Worm (Caenorhabditis elegans): ENCODE data around the gene nhr-150.

The nhr-150 gene

ce11 chrV:15492518-15492917 is 11.3 kb upstream of the nhr-150 start, which contains the start of gene str-264:
str-264 (minus strand) TSS chrV:15492618.
- no peak for TF ChIP-seq unc-62 (GFP tag; optimal IDR thresholded peaks at IDR 0.05)

ce11 chrV:15487764-15488163 is 6.5 kb upstream of the nhr-150 start, which contains the start of gene srw-21:
srw-21 (plus strand) TSS chrV:15488064.
- TF ChIP-seq unc-62 (GFP tag; optimal IDR thresholded peaks at IDR 0.05) = no peak

ce11 chrV:15484537-15484936 is 3.3 kb upstream of the nhr-150 start, which contains the start of gene C06B8.3:
C06B8.3 (minus strand) TSS chrV:15484637.
- no peak for TF ChIP-seq unc-62 (GFP tag; optimal IDR thresholded peaks at IDR 0.05)

ce11 chrV:15483563-15483962 is 2.3 kb upstream of the nhr-150 start:
- TF ChIP-seq unc-62 (GFP tag; optimal IDR thresholded peaks at IDR 0.05) = no peak

- TF ChIP-seq unc-62 (GFP tag; optimal IDR thresholded peaks at IDR 0.05) = no peak
These were observed 675 bp downstream of the nhr-150 start for ce11 chrV:15480505-15481075.

- TF ChIP-seq unc-62 (GFP tag; optimal IDR thresholded peaks at IDR 0.05) = no peak
These were observed 1.4 kb downstream of the nhr-150 start for ce11 chrV:15479825-15480224.

- TF ChIP-seq unc-62 (GFP tag; optimal IDR thresholded peaks at IDR 0.05) = no peak
These were observed 2.2 kb downstream of the nhr-150 start for ce11 chrV:15479107-15479506.

- TF ChIP-seq unc-62 (GFP tag; optimal IDR thresholded peaks at IDR 0.05) = no peak
These were observed 2.7 kb downstream of the nhr-150 start, which contains the start of gene C06B8.2 for ce11 chrV:15478597-15478996. C06B8.2 (minus strand) TSS chrV:15478749.

ce11 chrV:15471029-15471428 is 10.2 kb downstream of the nhr-150 start, which contains the start of gene dpf-1:
dpf-1 (plus strand) TSS chrV:15471329.
- no peak for TF ChIP-seq unc-62 (GFP tag; optimal IDR thresholded peaks at IDR 0.05)

ce11 chrV:15466719-15467118 is 14.5 kb downstream of the nhr-150 start:
- no peak for TF ChIP-seq unc-62 (GFP tag; optimal IDR thresholded peaks at IDR 0.05)

ce11 chrV:15466017-15466416 is 15.2 kb downstream of the nhr-150 start:
- TF ChIP-seq unc-62 (GFP tag; optimal IDR thresholded peaks at IDR 0.05) = no peak

ce11 chrV:15465032-15465727 is 16.1 kb downstream of the nhr-150 start, which contains the start of gene pqn-71:
pqn-71 (plus strand) TSS chrV:15465677.
- TF ChIP-seq unc-62 (GFP tag; optimal IDR thresholded peaks at IDR 0.05) = no peak

ce11 chrV:15464402-15464801 is 16.9 kb downstream of the nhr-150 start, which contains the start of gene rocf-1:
rocf-1 (minus strand) TSS chrV:15464502.
- TF ChIP-seq unc-62 (GFP tag; optimal IDR thresholded peaks at IDR 0.05) = no peak

ce11 chrV:15459088-15459487 is 22.2 kb downstream of the nhr-150 start, which contains the start of gene str-71:
str-71 (minus strand) TSS chrV:15459188.
- TF ChIP-seq unc-62 (GFP tag; optimal IDR thresholded peaks at IDR 0.05) = no peak

- TF ChIP-seq unc-62 (GFP tag; optimal IDR thresholded peaks at IDR 0.05) = no peak
These were observed 26.9 kb downstream of the nhr-150 start for ce11 chrV:15454322-15454721.

- TF ChIP-seq unc-62 (GFP tag; optimal IDR thresholded peaks at IDR 0.05) = no peak
These were observed 29.8 kb downstream of the nhr-150 start, which contains the start of gene srw-33 for ce11 chrV:15451421-15451820. srw-33 (minus strand) TSS chrV:15451521.

- no peak for TF ChIP-seq unc-62 (GFP tag; optimal IDR thresholded peaks at IDR 0.05)
These were observed 32.4 kb downstream of the nhr-150 start, which contains the start of gene T26H5.14 for ce11 chrV:15448865-15449264. T26H5.14 (plus strand) TSS chrV:15449165.

Measured in whole organism, dauer.